Fruit fly (Drosophila melanogaster) S2 (cell line): Measurements from ENCODE around the gene CG13313.

Source experiments
- CG8478 ChIP-seq: fragments of >200 bp; optimal IDR thresholded peaks from 2 replicates; lab custom pipeline; 2018
- CTCF ChIP-seq, 2 experiments: fragments of >200 bp; optimal IDR thresholded peaks; 2 replicates each; lab custom pipeline; 2018

dm6 chr3L:8929527-8929926, 29.1 kb upstream of the CG13313 start:
- TF ChIP-seq CTCF (optimal IDR thresholded peaks at IDR 0.05; lab: Kevin White, UChicago) (no peak), CG8478 (lab: Kevin White, UChicago) (no peak)
